Worm (Caenorhabditis elegans) whole organism, young adult: ENCODE results near the gene pals-23.
"Not testable (repeated sequence)": the region's sequence is repeated elsewhere in the genome, so short reads cannot be mapped to it uniquely, and the experiment has no call there.

Experiments used
- gei-17 ChIP-seq: fragments of 200-800 bp; sonication (Bioruptor generic); optimal IDR thresholded peaks from 2 replicates; lab custom pipeline; 2018; ENCODE audit warnings: mild to moderate bottlenecking, missing genetic modification characterization, missing compliant biosample characterization
- nhr-90 ChIP-seq: sonication (generic microtip); optimal IDR thresholded peaks from 2 replicates; lab custom pipeline; 2016; ENCODE audit warnings: missing genotype, mild to moderate bottlenecking, missing genetic modification characterization, missing compliant biosample characterization
- rcor-1 ChIP-seq: fragments of 200-800 bp; sonication (Bioruptor generic); IDR thresholded peaks from 2 replicates; pipeline ENCODE4 v1.3.6; 2022; ENCODE audit warnings: missing genetic modification reagents, missing genetic modification characterization, missing compliant biosample characterization

DNA sequence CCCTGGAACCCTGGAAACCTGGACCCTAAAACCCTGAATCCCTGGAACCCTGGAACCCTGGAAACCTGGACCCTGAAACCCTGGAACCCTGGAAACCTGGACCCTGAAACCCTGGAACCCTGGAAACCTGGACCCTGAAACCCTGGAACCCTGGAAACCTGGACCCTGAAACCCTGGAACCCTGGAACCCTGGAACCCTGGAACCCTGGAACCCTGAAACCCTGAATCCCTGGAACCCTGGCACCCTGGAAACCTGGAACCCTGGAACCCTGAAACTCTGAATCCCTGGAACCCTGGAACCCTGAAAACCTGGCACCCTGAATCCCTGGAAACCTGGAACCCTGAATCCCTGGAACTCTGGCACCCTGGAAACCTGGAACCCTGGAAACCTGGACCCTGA, 43.8 kb downstream of the pals-23 start:
- TF ChIP-seq nhr-90; gei-17 (GFP tag; lab: Kevin White, UChicago); rcor-1: not testable (repeated sequence)
